Worm (Caenorhabditis elegans) whole organism, mixed stage, embryonic: Measurements from ENCODE around the gene orc-1.

Experiments used
- M03D4.4 ChIP-seq: sonication (generic microtip); optimal IDR thresholded peaks from 2 replicates; lab custom pipeline; 2017; ENCODE audit warnings: mild to moderate bottlenecking, missing genetic modification characterization, missing compliant biosample characterization
- blmp-1 ChIP-seq: fragments of 150-350 bp; optimal IDR thresholded peaks from 2 replicates; lab custom pipeline; 2014; ENCODE audit warnings: missing biosample characterization, missing genetic modification characterization
- ceh-39 ChIP-seq: fragments of 150-350 bp; optimal IDR thresholded peaks from 2 replicates; lab custom pipeline; 2014; ENCODE audit warnings: missing biosample characterization, missing genetic modification characterization
- ceh-43 ChIP-seq: fragments of 200-800 bp; sonication (Bioruptor generic); optimal IDR thresholded peaks from 2 replicates; lab custom pipeline; 2018; ENCODE audit warnings: mild to moderate bottlenecking, missing genetic modification characterization, moderate library complexity, missing compliant biosample characterization
- ces-1 ChIP-seq: fragments of 150-350 bp; optimal IDR thresholded peaks from 2 replicates; lab custom pipeline; 2014; ENCODE audit warnings: missing biosample characterization, missing genetic modification reagents, missing genetic modification characterization
- cnd-1 ChIP-seq: fragments of 200-800 bp; sonication (Bioruptor generic); optimal IDR thresholded peaks from 2 replicates; lab custom pipeline; 2018; ENCODE audit warnings: mild to moderate bottlenecking, missing genetic modification characterization, missing compliant biosample characterization
- drap-1 ChIP-seq: fragments of 200-800 bp; sonication (Bioruptor generic); optimal IDR thresholded peaks from 3 replicates; lab custom pipeline; 2018; ENCODE audit warnings: mild to moderate bottlenecking, missing genetic modification characterization, missing compliant biosample characterization
- elt-1 ChIP-seq: sonication (generic microtip); optimal IDR thresholded peaks from 2 replicates; lab custom pipeline; 2017; ENCODE audit warnings: missing genetic modification characterization, mild to moderate bottlenecking, missing compliant biosample characterization, antibody characterized with exemption, moderate library complexity, borderline replicate concordance; ENCODE audit not compliant: insufficient read depth
- elt-3 ChIP-seq: fragments of 150-350 bp; optimal IDR thresholded peaks from 2 replicates; lab custom pipeline; 2014; ENCODE audit warnings: missing biosample characterization, missing genetic modification characterization
- flh-1 ChIP-seq: fragments of 200-800 bp; sonication (Bioruptor generic); optimal IDR thresholded peaks from 2 replicates; lab custom pipeline; 2018; ENCODE audit warnings: mild to moderate bottlenecking, missing genetic modification characterization, moderate library complexity, missing compliant biosample characterization
- ham-2 ChIP-seq: fragments of 200-800 bp; sonication (Bioruptor generic); optimal IDR thresholded peaks from 2 replicates; lab custom pipeline; 2018; ENCODE audit warnings: mild to moderate bottlenecking, missing genetic modification characterization, missing compliant biosample characterization
- hlh-1 ChIP-seq: fragments of 150-350 bp; optimal IDR thresholded peaks from 2 replicates; lab custom pipeline; 2014; ENCODE audit warnings: missing biosample characterization, missing genetic modification reagents, missing genetic modification characterization
- lin-13 ChIP-seq: fragments of 150-350 bp; optimal IDR thresholded peaks from 2 replicates; lab custom pipeline; 2014; ENCODE audit warnings: missing biosample characterization, missing genetic modification characterization
- lin-32 ChIP-seq: fragments of 200-800 bp; sonication (Bioruptor generic); optimal IDR thresholded peaks from 2 replicates; lab custom pipeline; 2018; ENCODE audit warnings: mild to moderate bottlenecking, missing genetic modification characterization, missing compliant biosample characterization
- lsy-2 ChIP-seq: fragments of 150-350 bp; optimal IDR thresholded peaks from 2 replicates; lab custom pipeline; 2014; ENCODE audit warnings: missing biosample characterization, missing genetic modification characterization
- mep-1 ChIP-seq: fragments of 150-350 bp; optimal IDR thresholded peaks from 2 replicates; lab custom pipeline; 2017; ENCODE audit warnings: missing biosample characterization, missing genetic modification reagents, missing genetic modification characterization, inconsistent platforms
- mls-2 ChIP-seq: sonication (generic microtip); optimal IDR thresholded peaks from 2 replicates; lab custom pipeline; 2016; ENCODE audit warnings: mild to moderate bottlenecking, missing genetic modification characterization, moderate library complexity, missing compliant biosample characterization
- nhr-12 ChIP-seq: fragments of 150-350 bp; optimal IDR thresholded peaks from 2 replicates; lab custom pipeline; 2014; ENCODE audit warnings: missing biosample characterization, missing genetic modification characterization
- nhr-2 ChIP-seq: fragments of 150-350 bp; optimal IDR thresholded peaks from 2 replicates; lab custom pipeline; 2014; ENCODE audit warnings: missing biosample characterization, missing genetic modification characterization
- nhr-28 ChIP-seq: fragments of 150-350 bp; optimal IDR thresholded peaks from 2 replicates; lab custom pipeline; 2014; ENCODE audit warnings: missing biosample characterization, missing genetic modification characterization
- nhr-76 ChIP-seq: sonication (generic microtip); optimal IDR thresholded peaks from 2 replicates; lab custom pipeline; 2017; ENCODE audit warnings: missing biosample characterization, missing genetic modification characterization
- pha-4 ChIP-seq: fragments of 150-350 bp; optimal IDR thresholded peaks from 2 replicates; lab custom pipeline; 2018; ENCODE audit warnings: missing biosample characterization, missing genetic modification reagents, missing genetic modification characterization
- sem-2 ChIP-seq: fragments of 200-800 bp; sonication (Bioruptor generic); optimal IDR thresholded peaks from 2 replicates; lab custom pipeline; 2018; ENCODE audit warnings: mild to moderate bottlenecking, missing genetic modification characterization, missing compliant biosample characterization
- sptf-1 ChIP-seq: sonication (generic microtip); optimal IDR thresholded peaks from 2 replicates; lab custom pipeline; 2017; ENCODE audit warnings: mild to moderate bottlenecking, missing genetic modification characterization, moderate library complexity, missing compliant biosample characterization
- tbx-8 ChIP-seq: fragments of 200-800 bp; sonication (Bioruptor generic); optimal IDR thresholded peaks from 2 replicates; lab custom pipeline; 2018; ENCODE audit warnings: mild to moderate bottlenecking, missing genetic modification characterization, moderate library complexity, missing compliant biosample characterization
- unc-120 ChIP-seq: sonication (generic microtip); optimal IDR thresholded peaks from 2 replicates; lab custom pipeline; 2017; ENCODE audit warnings: missing genetic modification characterization, missing compliant biosample characterization; ENCODE audit not compliant: poor library complexity, severe bottlenecking
- unc-62 ChIP-seq: fragments of 150-350 bp; optimal IDR thresholded peaks from 2 replicates; lab custom pipeline; 2014; ENCODE audit warnings: missing biosample characterization, missing genetic modification reagents, missing genetic modification characterization
- zip-8 ChIP-seq: fragments of 150-350 bp; optimal IDR thresholded peaks from 2 replicates; lab custom pipeline; 2014; ENCODE audit warnings: missing biosample characterization, missing genetic modification characterization
- ztf-11 ChIP-seq: fragments of 150-350 bp; optimal IDR thresholded peaks from 2 replicates; lab custom pipeline; 2014; ENCODE audit warnings: missing biosample characterization, missing genetic modification characterization

The orc-1 gene

ce11 chrIII:10638339-10639021 is 4.4 kb upstream of the orc-1 start, which contains the start of gene Y39A1A.27:
TSS of gene Y39A1A.27 (plus strand) at chrIII:10638971.
- TF ChIP-seq hlh-1 (tag; lab: Kevin White, UChicago): no peak
- no peak for TF ChIP-seq lin-32 (GFP tag; lab: Kevin White, UChicago)
- TF ChIP-seq mep-1 (tag; lab: Kevin White, UChicago): no peak
- no peak for TF ChIP-seq elt-3 (tag; lab: Kevin White, UChicago)
- TF ChIP-seq elt-1: no peak
- TF ChIP-seq ceh-43 (GFP tag; lab: Kevin White, UChicago): no peak

DNA sequence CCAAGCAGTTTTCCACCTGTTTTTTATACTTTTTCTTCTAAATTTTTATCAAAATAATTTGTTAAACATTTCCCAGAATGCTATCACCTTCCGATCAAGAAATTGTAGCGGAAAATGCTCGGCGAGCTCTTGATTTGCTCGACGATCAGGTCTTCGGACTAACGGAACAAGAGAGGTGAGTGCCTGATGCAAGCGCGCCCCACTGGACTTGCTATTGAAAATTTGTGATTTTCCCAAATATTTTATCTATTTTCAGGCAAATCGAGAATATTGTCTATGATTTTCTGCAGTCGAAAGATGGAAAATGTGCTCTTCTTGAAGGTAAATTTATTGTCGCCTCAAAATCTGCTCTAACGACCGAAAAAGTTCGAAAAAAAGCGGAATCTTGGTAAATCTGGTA is 3.2 kb downstream of the orc-1 start, which contains the start of gene orc-4:
Gene orc-4, plus strand, starts transcription at position 77 of the 400 bp plus-strand sequence.
- TF ChIP-seq pha-4 (tag; lab: Kevin White, UChicago) (no peak), sptf-1 (tag; lab: Kevin White, UChicago) (no peak), ceh-39 (tag; lab: Kevin White, UChicago) (no peak), flh-1 (GFP tag; lab: Kevin White, UChicago) (no peak), ces-1 (no peak), lsy-2 (tag; lab: Kevin White, UChicago) (no peak), nhr-12 (tag; lab: Kevin White, UChicago) (no peak), nhr-28 (tag; lab: Kevin White, UChicago) (no peak), lin-13 (tag; lab: Kevin White, UChicago) (no peak)
- TF ChIP-seq, all 35 proteins: peak for 0

ce11 chrIII:10649219-10649618 is 6.3 kb downstream of the orc-1 start, which contains the start of gene emg-1:
TSS of gene emg-1 (plus strand) at chrIII:10649519.
- TF ChIP-seq nhr-76 (tag; lab: Kevin White, UChicago): no peak
- no peak for TF ChIP-seq zip-8 (tag; lab: Kevin White, UChicago)
- no peak for TF ChIP-seq nhr-12 (tag; lab: Kevin White, UChicago)
- TF ChIP-seq sptf-1 (tag; lab: Kevin White, UChicago): no peak
- TF ChIP-seq lin-13 (tag; lab: Kevin White, UChicago): no peak
- TF ChIP-seq tbx-8 (GFP tag; lab: Kevin White, UChicago): no peak
- TF ChIP-seq lsy-2 (tag; lab: Kevin White, UChicago): no peak
- TF ChIP-seq ces-1: no peak

DNA sequence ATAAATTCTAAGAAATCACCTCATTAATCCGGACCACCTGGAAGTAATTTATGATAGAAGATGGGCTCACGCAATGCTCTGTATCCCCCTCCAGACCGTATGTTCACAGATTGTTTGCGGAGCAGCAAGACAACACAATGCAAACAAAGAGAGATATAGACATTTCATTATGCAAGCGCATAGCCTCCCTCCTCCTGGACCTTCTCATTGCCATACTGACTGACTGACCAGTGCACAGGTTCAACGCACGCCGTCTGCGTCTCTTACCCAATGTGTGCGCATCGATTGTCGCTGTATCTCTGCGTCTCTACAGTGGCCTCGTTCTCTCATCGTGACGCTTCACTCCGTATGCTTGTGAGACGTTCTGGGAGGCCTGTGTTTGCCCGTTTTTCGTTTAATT is 8.7 kb downstream of the orc-1 start:
- TF ChIP-seq drap-1 (GFP tag; lab: Kevin White, UChicago) (peak; percentile 18), nhr-2 (tag; lab: Kevin White, UChicago) (peak; percentile 56), mls-2 (peak; percentile 56), pha-4 (tag; lab: Kevin White, UChicago) (peak; percentile 95), sem-2 (peak; percentile 27), mep-1 (tag; lab: Kevin White, UChicago) (no peak), zip-8 (tag; lab: Kevin White, UChicago) (peak; percentile 32), M03D4.4 (tag; lab: Kevin White, UChicago) (no peak), lin-13 (tag; lab: Kevin White, UChicago) (peak; percentile 64), blmp-1 (no peak), ces-1 (peak; percentile 67), unc-62 (GFP tag; lab: Kevin White, UChicago) (peak; percentile 24), nhr-12 (tag; lab: Kevin White, UChicago) (no peak), lsy-2 (tag; lab: Kevin White, UChicago) (peak; percentile 54), tbx-8 (GFP tag; lab: Kevin White, UChicago) (no peak), ham-2 (GFP tag; lab: Kevin White, UChicago) (peak; percentile 69), ceh-39 (tag; lab: Kevin White, UChicago) (peak; percentile 70), lin-32 (GFP tag; lab: Kevin White, UChicago) (peak; percentile 42), ztf-11 (tag; lab: Kevin White, UChicago) (no peak), nhr-28 (tag; lab: Kevin White, UChicago) (no peak), cnd-1 (tag; lab: Kevin White, UChicago) (peak; percentile 44)

- TF ChIP-seq M03D4.4 (tag; lab: Kevin White, UChicago): no peak
- no peak for TF ChIP-seq unc-120 (tag; lab: Kevin White, UChicago)
- peak; percentile 79 for TF ChIP-seq zip-8 (tag; lab: Kevin White, UChicago)
- no peak for TF ChIP-seq lin-13 (tag; lab: Kevin White, UChicago)
Measured at ce11 chrIII:10652833-10653232, 9.9 kb downstream of the orc-1 start.
